Worm (Caenorhabditis elegans) whole organism, early embryonic: ENCODE data around the gene abcx-1.
A peak's percentile ranks its signal among the peaks of the same experiment; 100 is the strongest.

Source experiments
- B0310.2 ChIP-seq: sonication (generic microtip); optimal IDR thresholded peaks from 2 replicates; lab custom pipeline; 2016; ENCODE audit warnings: mild to moderate bottlenecking, missing genetic modification characterization, missing compliant biosample characterization
- F13C5.2 ChIP-seq: sonication (generic microtip); optimal IDR thresholded peaks from 2 replicates; lab custom pipeline; 2017; ENCODE audit warnings: mild to moderate bottlenecking, missing genetic modification characterization, inconsistent platforms, missing compliant biosample characterization
- aly-1 ChIP-seq: sonication (generic microtip); optimal IDR thresholded peaks from 2 replicates; lab custom pipeline; 2016; ENCODE audit warnings: missing genetic modification characterization, missing compliant biosample characterization
- ama-1 ChIP-seq: fragments of 150-350 bp; optimal IDR thresholded peaks from 2 replicates; lab custom pipeline; 2014
- ceh-13 ChIP-seq: fragments of 200-800 bp; sonication (Bioruptor generic); optimal IDR thresholded peaks from 2 replicates; lab custom pipeline; 2018; ENCODE audit warnings: mild to moderate bottlenecking, missing genetic modification characterization, missing compliant biosample characterization
- ceh-36 ChIP-seq: sonication (generic microtip); optimal IDR thresholded peaks from 2 replicates; lab custom pipeline; 2016; ENCODE audit warnings: missing genetic modification characterization, inconsistent platforms, missing compliant biosample characterization
- ets-7 ChIP-seq: sonication (generic microtip); optimal IDR thresholded peaks from 2 replicates; lab custom pipeline; 2016; ENCODE audit warnings: missing genotype, missing genetic modification characterization, missing compliant biosample characterization
- flt-1 ChIP-seq: fragments of 200-800 bp; sonication (Bioruptor generic); IDR thresholded peaks from 2 replicates; pipeline ENCODE4 v1.3.6; 2022; ENCODE audit warnings: missing genetic modification characterization, missing compliant biosample characterization
- hmbx-1 ChIP-seq: sonication (generic microtip); optimal IDR thresholded peaks from 2 replicates; lab custom pipeline; 2016; ENCODE audit warnings: mild to moderate bottlenecking, missing genetic modification characterization, missing compliant biosample characterization
- hmg-4 ChIP-seq: fragments of 200-800 bp; sonication (Bioruptor generic); optimal IDR thresholded peaks from 2 replicates; lab custom pipeline; 2018; ENCODE audit warnings: mild to moderate bottlenecking, missing genetic modification characterization, missing compliant biosample characterization
- hnd-1 ChIP-seq: sonication (generic microtip); optimal IDR thresholded peaks from 2 replicates; lab custom pipeline; 2016; ENCODE audit warnings: missing genetic modification characterization, missing compliant biosample characterization
- pes-1 ChIP-seq: fragments of 200-800 bp; sonication (Bioruptor generic); IDR thresholded peaks from 2 replicates; pipeline ENCODE4 v1.3.6; 2022; ENCODE audit warnings: missing genetic modification reagents, missing genetic modification characterization, missing compliant biosample characterization
- scrt-1 ChIP-seq: fragments of 200-800 bp; sonication (Bioruptor generic); IDR thresholded peaks from 2 replicates; pipeline ENCODE4 v1.3.6; 2022; ENCODE audit warnings: missing genetic modification characterization, missing compliant biosample characterization
- sea-1 ChIP-seq: fragments of 200-800 bp; sonication (Bioruptor generic); conservative IDR thresholded peaks from 2 replicates; pipeline ENCODE4 v1.3.6; 2022; ENCODE audit warnings: missing genetic modification characterization, missing compliant biosample characterization
- tbx-11 ChIP-seq: fragments of 200-800 bp; sonication (Bioruptor generic); IDR thresholded peaks from 2 replicates; pipeline ENCODE4 v1.3.6; 2022; ENCODE audit warnings: missing genetic modification characterization, missing compliant biosample characterization
- tbx-37 ChIP-seq: fragments of 200-800 bp; sonication (Bioruptor generic); conservative IDR thresholded peaks from 2 replicates; pipeline ENCODE4 v1.3.6; 2022; ENCODE audit warnings: missing genetic modification reagents, missing genetic modification characterization, missing compliant biosample characterization
- tra-4 ChIP-seq: sonication (generic microtip); optimal IDR thresholded peaks from 2 replicates; lab custom pipeline; 2017; ENCODE audit warnings: missing genetic modification characterization, missing compliant biosample characterization

abcx-1 gene

ce11 chrII:6531940-6532339, at the start of gene abcx-1:
Gene abcx-1 (plus strand): TSS chrII:6532163.
- no peak for TF ChIP-seq tbx-37 (GFP tag; lab: Robert Waterston, UW)

ce11 chrII:6482762-6483161, 49.2 kb upstream of the abcx-1 start:
- TF ChIP-seq tbx-11, result no peak
- TF ChIP-seq ama-1 (lab: Kevin White, UChicago), result no peak
- no peak for TF ChIP-seq tbx-37 (GFP tag; lab: Robert Waterston, UW)
- no peak for TF ChIP-seq aly-1 (tag; lab: Kevin White, UChicago)
- TF ChIP-seq ceh-13, result no peak
- TF ChIP-seq sea-1, result no peak
- TF ChIP-seq B0310.2 (tag; lab: Kevin White, UChicago), result no peak
- no peak for TF ChIP-seq hmbx-1
- no peak for TF ChIP-seq ceh-36 (tag; lab: Kevin White, UChicago)
- no peak for TF ChIP-seq hmg-4 (GFP tag; lab: Kevin White, UChicago)
- no peak for TF ChIP-seq ets-7 (tag; lab: Kevin White, UChicago)
- TF ChIP-seq scrt-1, result no peak
- no peak for TF ChIP-seq hnd-1 (tag; lab: Kevin White, UChicago)
- no peak for TF ChIP-seq pes-1 (GFP tag; lab: Robert Waterston, UW)
- TF ChIP-seq flt-1 (GFP tag; lab: Robert Waterston, UW), result no peak
- no peak for TF ChIP-seq tra-4 (tag; lab: Kevin White, UChicago)
- no peak for TF ChIP-seq F13C5.2 (tag; lab: Kevin White, UChicago)

ce11 chrII:6484876-6485526, 47.0 kb upstream of the abcx-1 start, which contains the start of the genes lido-16 and plpp-1.2:
Gene lido-16 (minus strand): TSS chrII:6484976.
Gene plpp-1.2 (plus strand): TSS chrII:6485476.
- TF ChIP-seq flt-1 (GFP tag; lab: Robert Waterston, UW), result no peak
- TF ChIP-seq hnd-1 (tag; lab: Kevin White, UChicago), result no peak
- TF ChIP-seq hmg-4 (GFP tag; lab: Kevin White, UChicago), result no peak
- TF ChIP-seq aly-1 (tag; lab: Kevin White, UChicago), result no peak
- TF ChIP-seq B0310.2 (tag; lab: Kevin White, UChicago), result no peak
- no peak for TF ChIP-seq pes-1 (GFP tag; lab: Robert Waterston, UW)
- no peak for TF ChIP-seq scrt-1
- no peak for TF ChIP-seq F13C5.2 (tag; lab: Kevin White, UChicago)
- TF ChIP-seq hmbx-1, result no peak
- TF ChIP-seq ama-1 (lab: Kevin White, UChicago), result no peak
- no peak for TF ChIP-seq tbx-37 (GFP tag; lab: Robert Waterston, UW)
- no peak for TF ChIP-seq tbx-11

- TF ChIP-seq ama-1 (lab: Kevin White, UChicago) (no peak), pes-1 (GFP tag; lab: Robert Waterston, UW) (no peak), tbx-11 (no peak), hmg-4 (GFP tag; lab: Kevin White, UChicago) (no peak), ceh-36 (tag; lab: Kevin White, UChicago) (no peak), flt-1 (GFP tag; lab: Robert Waterston, UW) (no peak), F13C5.2 (tag; lab: Kevin White, UChicago) (no peak), hmbx-1 (no peak), tbx-37 (GFP tag; lab: Robert Waterston, UW) (no peak), ceh-13 (no peak)
Measured at ce11 chrII:6486344-6486743, 45.6 kb upstream of the abcx-1 start.

ce11 chrII:6489711-6490184, 42.2 kb upstream of the abcx-1 start, which contains the start of the genes snr-3 and rsp-5:
Gene snr-3 (minus strand): TSS chrII:6489761.
Gene rsp-5 (plus strand): TSS chrII:6490165.
- TF ChIP-seq scrt-1, result no peak
- no peak for TF ChIP-seq pes-1 (GFP tag; lab: Robert Waterston, UW)
- TF ChIP-seq ceh-36 (tag; lab: Kevin White, UChicago), result no peak
- TF ChIP-seq flt-1 (GFP tag; lab: Robert Waterston, UW), result no peak
- TF ChIP-seq ceh-13, result no peak
- TF ChIP-seq B0310.2 (tag; lab: Kevin White, UChicago), result no peak
- no peak for TF ChIP-seq ets-7 (tag; lab: Kevin White, UChicago)
- TF ChIP-seq tra-4 (tag; lab: Kevin White, UChicago), result no peak
- no peak for TF ChIP-seq tbx-37 (GFP tag; lab: Robert Waterston, UW)
- TF ChIP-seq hnd-1 (tag; lab: Kevin White, UChicago), result no peak
- TF ChIP-seq sea-1, result no peak
- no peak for TF ChIP-seq F13C5.2 (tag; lab: Kevin White, UChicago)
- TF ChIP-seq tbx-11, result no peak
- TF ChIP-seq ama-1 (lab: Kevin White, UChicago), result no peak

ce11 chrII:6491187-6491586, 40.8 kb upstream of the abcx-1 start:
- TF ChIP-seq hmbx-1, result no peak
- no peak for TF ChIP-seq aly-1 (tag; lab: Kevin White, UChicago)
- TF ChIP-seq ceh-13, result no peak
- TF ChIP-seq hmg-4 (GFP tag; lab: Kevin White, UChicago), result no peak
- TF ChIP-seq pes-1 (GFP tag; lab: Robert Waterston, UW), result no peak
- TF ChIP-seq sea-1, result no peak
- TF ChIP-seq tbx-11, result no peak
- TF ChIP-seq F13C5.2 (tag; lab: Kevin White, UChicago), result no peak
- no peak for TF ChIP-seq B0310.2 (tag; lab: Kevin White, UChicago)
- TF ChIP-seq ets-7 (tag; lab: Kevin White, UChicago), result no peak
- no peak for TF ChIP-seq tbx-37 (GFP tag; lab: Robert Waterston, UW)
- TF ChIP-seq scrt-1, result no peak
- TF ChIP-seq tra-4 (tag; lab: Kevin White, UChicago), result no peak
- TF ChIP-seq flt-1 (GFP tag; lab: Robert Waterston, UW), result no peak
- no peak for TF ChIP-seq hnd-1 (tag; lab: Kevin White, UChicago)
- no peak for TF ChIP-seq ceh-36 (tag; lab: Kevin White, UChicago)
- no peak for TF ChIP-seq ama-1 (lab: Kevin White, UChicago)

ce11 chrII:6491817-6492452, 40.0 kb upstream of the abcx-1 start, which contains the start of the genes T28D9.11 and T28D9.1:
Gene T28D9.11 (minus strand): TSS chrII:6491993.
Gene T28D9.1 (plus strand): TSS chrII:6492402.
- no peak for TF ChIP-seq tra-4 (tag; lab: Kevin White, UChicago)
- no peak for TF ChIP-seq ama-1 (lab: Kevin White, UChicago)
- TF ChIP-seq B0310.2 (tag; lab: Kevin White, UChicago), result peak; percentile 72
- peak; percentile 33; the same call in 1 of the 2 replicates for TF ChIP-seq flt-1 (GFP tag; lab: Robert Waterston, UW)
- peak; percentile 80 for TF ChIP-seq hmg-4 (GFP tag; lab: Kevin White, UChicago)
- peak; percentile 60; the same call in 1 of the 2 replicates for TF ChIP-seq pes-1 (GFP tag; lab: Robert Waterston, UW)
- peak; percentile 24 for TF ChIP-seq aly-1 (tag; lab: Kevin White, UChicago)
- TF ChIP-seq ets-7 (tag; lab: Kevin White, UChicago), result no peak
- no peak for TF ChIP-seq hnd-1 (tag; lab: Kevin White, UChicago)
- TF ChIP-seq tbx-37 (GFP tag; lab: Robert Waterston, UW), result peak; percentile 39; the same call in 1 of the 2 replicates
- no peak for TF ChIP-seq tbx-11
- TF ChIP-seq scrt-1, result 0 out of 2 replicates have a peak, but pooled peaks have one; percentile 59
- no peak for TF ChIP-seq F13C5.2 (tag; lab: Kevin White, UChicago)
- TF ChIP-seq ceh-13, result no peak
- TF ChIP-seq sea-1, result no peak
- TF ChIP-seq hmbx-1, result no peak
- TF ChIP-seq ceh-36 (tag; lab: Kevin White, UChicago), result no peak
